Fruit fly (Drosophila melanogaster) whole organism, embryonic: ENCODE data around the gene Top3beta.

Experiments used
- Blimp-1 ChIP-seq: fragments of 200-800 bp; sonication (Bioruptor generic); optimal IDR thresholded peaks from 3 replicates; lab custom pipeline; 2018; ENCODE audit warnings: missing biosample characterization, missing genetic modification characterization, mild to moderate bottlenecking, moderate library complexity, missing genetic modification reagents
- CG12769 ChIP-seq: fragments of 200-800 bp; sonication (Bioruptor generic); optimal IDR thresholded peaks from 2 replicates; lab custom pipeline; 2019; ENCODE audit warnings: missing biosample characterization, mild to moderate bottlenecking, missing genetic modification characterization, moderate library complexity
- CG14965 ChIP-seq: fragments of 200-800 bp; sonication (Bioruptor generic); optimal IDR thresholded peaks from 2 replicates; lab custom pipeline; 2016; ENCODE audit warnings: missing biosample characterization, missing genetic modification characterization, borderline replicate concordance
- CG15479 ChIP-seq: fragments of 200-800 bp; sonication (Bioruptor generic); optimal IDR thresholded peaks from 3 replicates; lab custom pipeline; 2019; ENCODE audit warnings: missing biosample characterization, mild to moderate bottlenecking, missing genetic modification characterization, moderate library complexity
- CG1603 ChIP-seq: fragments of 200-800 bp; sonication (Bioruptor generic); optimal IDR thresholded peaks from 2 replicates; lab custom pipeline; 2019; ENCODE audit warnings: missing biosample characterization, mild to moderate bottlenecking, missing genetic modification characterization, moderate library complexity
- CG31224 ChIP-seq: fragments of 200-800 bp; sonication (Bioruptor generic); IDR thresholded peaks from 2 replicates; pipeline ENCODE4 v1.3.6; 2022; ENCODE audit warnings: missing biosample characterization, missing genetic modification characterization
- CG3847 ChIP-seq: fragments of 200-800 bp; sonication (Bioruptor generic); IDR thresholded peaks from 2 replicates; pipeline ENCODE4 v1.3.6; 2022; ENCODE audit warnings: missing biosample characterization, missing genetic modification characterization
- CG3995 ChIP-seq: fragments of 200-800 bp; sonication (Bioruptor generic); optimal IDR thresholded peaks from 3 replicates; lab custom pipeline; 2016; ENCODE audit warnings: missing biosample characterization, missing genetic modification characterization
- CG42726 ChIP-seq: fragments of 200-800 bp; sonication (Bioruptor generic); IDR thresholded peaks from 2 replicates; pipeline ENCODE4 v1.3.6; 2022; ENCODE audit warnings: missing biosample characterization, missing genetic modification characterization; ENCODE audit not compliant: partially characterized antibody
- CG6175 ChIP-seq: fragments of 200-800 bp; sonication (Bioruptor generic); IDR thresholded peaks from 3 replicates; pipeline ENCODE4 v1.3.6; 2022; ENCODE audit warnings: missing biosample characterization, missing genetic modification characterization
- CG8089 ChIP-seq: fragments of 200-800 bp; sonication (Bioruptor generic); optimal IDR thresholded peaks from 3 replicates; lab custom pipeline; 2016; ENCODE audit warnings: missing biosample characterization, missing genetic modification characterization
- CG8290 ChIP-seq, 3 experiments: fragments of 200-800 bp; sonication (Bioruptor generic); optimal IDR thresholded peaks; 2 replicates each; lab custom pipeline; 2016 to 2019; ENCODE audit warnings: missing biosample characterization in 3 of 3, missing genetic modification characterization in 3 of 3, mild to moderate bottlenecking in 2 of 3, moderate library complexity in 1 of 3
- CG9215 ChIP-seq: fragments of 200-800 bp; sonication (Bioruptor generic); IDR thresholded peaks from 2 replicates; pipeline ENCODE4 v1.3.6; 2022; ENCODE audit warnings: missing biosample characterization, missing genetic modification characterization
- CoRest ChIP-seq: fragments of 200-800 bp; sonication (Bioruptor generic); optimal IDR thresholded peaks from 3 replicates; lab custom pipeline; 2018; ENCODE audit warnings: missing biosample characterization, mild to moderate bottlenecking, missing genetic modification characterization, moderate library complexity
- Dp ChIP-seq: fragments of 200-800 bp; sonication (Bioruptor generic); optimal IDR thresholded peaks from 2 replicates; lab custom pipeline; 2018; ENCODE audit warnings: missing biosample characterization, mild to moderate bottlenecking, missing genetic modification characterization, moderate library complexity
- Fer1 ChIP-seq: fragments of 200-800 bp; sonication (Bioruptor generic); optimal IDR thresholded peaks from 2 replicates; lab custom pipeline; 2017; ENCODE audit warnings: missing biosample characterization, mild to moderate bottlenecking, missing genetic modification characterization
- GATAe ChIP-seq: fragments of 200-800 bp; sonication (Bioruptor generic); conservative IDR thresholded peaks from 2 replicates; pipeline ENCODE4 v1.3.6; 2022; ENCODE audit warnings: missing biosample characterization, missing genetic modification characterization
- HLH4C ChIP-seq: fragments of 200-800 bp; sonication (Bioruptor generic); IDR thresholded peaks from 3 replicates; pipeline ENCODE4 v1.3.6; 2022; ENCODE audit warnings: missing biosample characterization, missing genetic modification characterization; ENCODE audit not compliant: partially characterized antibody
- Hr51 ChIP-seq, 2 experiments: fragments of 200-800 bp; sonication (Bioruptor generic); optimal IDR thresholded peaks; 2 replicates in 1 of 2; 3 replicates in 1 of 2; lab custom pipeline; 2016 to 2018; ENCODE audit warnings: missing biosample characterization in 2 of 2, missing genetic modification characterization in 2 of 2, mild to moderate bottlenecking in 1 of 2, moderate library complexity in 1 of 2
- Med ChIP-seq: fragments of 200-800 bp; sonication (Bioruptor generic); peaks from one replicate; lab custom pipeline; 2016; ENCODE audit warnings: missing biosample characterization, missing genetic modification characterization, mild to moderate bottlenecking, inconsistent platforms, moderate library complexity
- Oaz ChIP-seq: fragments of 200-800 bp; sonication (Bioruptor generic); IDR thresholded peaks from 2 replicates; pipeline ENCODE4 v1.3.6; 2022; ENCODE audit warnings: missing biosample characterization, missing genetic modification characterization
- Optix ChIP-seq: fragments of 200-800 bp; sonication (Bioruptor generic); IDR thresholded peaks from 3 replicates; pipeline ENCODE4 v1.3.6; 2022; ENCODE audit warnings: missing biosample characterization, missing genetic modification characterization
- Pdp1 ChIP-seq, 2 experiments: fragments of 200-800 bp; sonication (Bioruptor generic); optimal IDR thresholded peaks; 3 replicates each; lab custom pipeline; 2016; ENCODE audit warnings: missing biosample characterization in 2 of 2, missing genetic modification characterization in 2 of 2, mild to moderate bottlenecking in 1 of 2, moderate library complexity in 1 of 2
- Rx ChIP-seq: fragments of 200-800 bp; sonication (Bioruptor generic); IDR thresholded peaks from 2 replicates; pipeline ENCODE4 v1.3.6; 2022; ENCODE audit warnings: missing biosample characterization, missing genetic modification characterization
- Sin3A ChIP-seq: fragments of >200 bp; optimal IDR thresholded peaks from 2 replicates; lab custom pipeline; 2018
- amos ChIP-seq: fragments of 200-800 bp; sonication (Bioruptor generic); IDR thresholded peaks from 2 replicates; pipeline ENCODE4 v1.3.6; 2022; ENCODE audit warnings: missing biosample characterization, missing genetic modification characterization; ENCODE audit not compliant: partially characterized antibody
- bigmax ChIP-seq: fragments of 200-800 bp; sonication (Bioruptor generic); optimal IDR thresholded peaks from 2 replicates; lab custom pipeline; 2018; ENCODE audit warnings: missing biosample characterization, mild to moderate bottlenecking, missing genetic modification characterization
- cwo ChIP-seq: fragments of 200-800 bp; sonication (Bioruptor generic); optimal IDR thresholded peaks from 3 replicates; lab custom pipeline; 2017; ENCODE audit warnings: missing biosample characterization, missing genetic modification characterization, mild to moderate bottlenecking, moderate library complexity, missing genetic modification reagents
- dimm ChIP-seq: fragments of 200-800 bp; sonication (Bioruptor generic); IDR thresholded peaks from 2 replicates; pipeline ENCODE4 v1.3.6; 2022; ENCODE audit warnings: missing biosample characterization, missing genetic modification characterization
- emc ChIP-seq: fragments of 200-800 bp; sonication (Bioruptor generic); optimal IDR thresholded peaks from 2 replicates; lab custom pipeline; 2016; ENCODE audit warnings: missing biosample characterization, missing genetic modification characterization
- exex ChIP-seq: fragments of 200-800 bp; sonication (Bioruptor generic); optimal IDR thresholded peaks from 4 replicates; lab custom pipeline; 2018; ENCODE audit warnings: missing biosample characterization, mild to moderate bottlenecking, missing genetic modification characterization, moderate library complexity
- gce ChIP-seq: fragments of 200-800 bp; sonication (Bioruptor generic); IDR thresholded peaks from 3 replicates; pipeline ENCODE4 v1.3.6; 2022; ENCODE audit warnings: missing biosample characterization, missing genetic modification characterization
- gem ChIP-seq: fragments of 200-800 bp; sonication (Bioruptor generic); optimal IDR thresholded peaks from 2 replicates; lab custom pipeline; 2019; ENCODE audit warnings: missing biosample characterization, mild to moderate bottlenecking, missing genetic modification characterization, moderate library complexity
- grn ChIP-seq: fragments of 200-800 bp; sonication (Bioruptor generic); optimal IDR thresholded peaks from 3 replicates; lab custom pipeline; 2017; ENCODE audit warnings: missing biosample characterization, missing genetic modification characterization
- hkb ChIP-seq, 2 experiments: fragments of 200-800 bp in 1 of 2; fragments of >200 bp in 1 of 2; sonication (Bioruptor generic) in 1 of 2; IDR thresholded peaks in 1 of 2; optimal IDR thresholded peaks in 1 of 2; 2 replicates each; pipeline versions ENCODE4 v1.3.6 to Lab custom; 2017 to 2022; ENCODE audit warnings: missing biosample characterization in 1 of 2, missing genetic modification characterization in 1 of 2
- kni ChIP-seq: fragments of 200-800 bp; sonication (Bioruptor generic); optimal IDR thresholded peaks from 3 replicates; lab custom pipeline; 2017; ENCODE audit warnings: mild to moderate bottlenecking, missing biosample characterization, missing genetic modification reagents, missing genetic modification characterization
- lab ChIP-seq: fragments of 200-800 bp; sonication (Bioruptor generic); optimal IDR thresholded peaks from 3 replicates; lab custom pipeline; 2017; ENCODE audit warnings: missing biosample characterization, missing genetic modification characterization, mild to moderate bottlenecking, moderate library complexity, missing genetic modification reagents
- mirr ChIP-seq: fragments of 200-800 bp; sonication (Bioruptor generic); optimal IDR thresholded peaks from 3 replicates; lab custom pipeline; 2018; ENCODE audit warnings: missing biosample characterization, mild to moderate bottlenecking, missing genetic modification characterization
- nerfin-2 ChIP-seq: fragments of 200-800 bp; sonication (Bioruptor generic); IDR thresholded peaks from 2 replicates; pipeline ENCODE4 v1.3.6; 2022; ENCODE audit warnings: missing biosample characterization, missing genetic modification characterization; ENCODE audit not compliant: partially characterized antibody
- odd ChIP-seq: fragments of 200-800 bp; sonication (Bioruptor generic); optimal IDR thresholded peaks from 2 replicates; lab custom pipeline; 2017; ENCODE audit warnings: missing biosample characterization, mild to moderate bottlenecking, missing genetic modification characterization
- otp ChIP-seq: fragments of 200-800 bp; sonication (Bioruptor generic); IDR thresholded peaks from 3 replicates; pipeline ENCODE4, ENCODE4 v1.3.6; 2022; ENCODE audit warnings: missing biosample characterization, missing genetic modification characterization
- pita ChIP-seq: fragments of 200-800 bp; sonication (Bioruptor generic); optimal IDR thresholded peaks from 2 replicates; lab custom pipeline; 2017; ENCODE audit warnings: missing biosample characterization, mild to moderate bottlenecking, missing genetic modification characterization
- psq ChIP-seq: fragments of 200-800 bp; sonication (Bioruptor generic); optimal IDR thresholded peaks from 2 replicates; lab custom pipeline; 2017; ENCODE audit warnings: missing biosample characterization, missing genetic modification characterization
- scrt ChIP-seq: fragments of 200-800 bp; sonication (Bioruptor generic); optimal IDR thresholded peaks from 2 replicates; lab custom pipeline; 2018; ENCODE audit warnings: missing biosample characterization, mild to moderate bottlenecking, missing genetic modification characterization, moderate library complexity
- sens ChIP-seq: fragments of 200-800 bp; sonication (Bioruptor generic); peaks from one replicate; lab custom pipeline; 2016; ENCODE audit warnings: missing biosample characterization, missing genetic modification characterization
- slbo ChIP-seq: fragments of 200-800 bp; sonication (Bioruptor generic); IDR thresholded peaks from 2 replicates; pipeline ENCODE4 v1.3.6; 2022; ENCODE audit warnings: missing biosample characterization, missing genetic modification characterization
- sqz ChIP-seq: fragments of 200-800 bp; sonication (Bioruptor generic); optimal IDR thresholded peaks from 3 replicates; lab custom pipeline; 2018; ENCODE audit warnings: missing biosample characterization, mild to moderate bottlenecking, missing genetic modification characterization
- stwl ChIP-seq: fragments of 200-800 bp; sonication (Bioruptor generic); optimal IDR thresholded peaks from 3 replicates; lab custom pipeline; 2018; ENCODE audit warnings: missing biosample characterization, mild to moderate bottlenecking, missing genetic modification characterization, moderate library complexity
- sug ChIP-seq: fragments of 200-800 bp; optimal IDR thresholded peaks from 2 replicates; lab custom pipeline; 2019; ENCODE audit warnings: missing biosample characterization, mild to moderate bottlenecking, missing genetic modification characterization, moderate library complexity
- wdn ChIP-seq: fragments of 200-800 bp; sonication (Bioruptor generic); IDR thresholded peaks from 2 replicates; pipeline ENCODE4 v1.3.6; 2022; ENCODE audit warnings: missing biosample characterization, missing genetic modification characterization

Gene Top3beta

DNA sequence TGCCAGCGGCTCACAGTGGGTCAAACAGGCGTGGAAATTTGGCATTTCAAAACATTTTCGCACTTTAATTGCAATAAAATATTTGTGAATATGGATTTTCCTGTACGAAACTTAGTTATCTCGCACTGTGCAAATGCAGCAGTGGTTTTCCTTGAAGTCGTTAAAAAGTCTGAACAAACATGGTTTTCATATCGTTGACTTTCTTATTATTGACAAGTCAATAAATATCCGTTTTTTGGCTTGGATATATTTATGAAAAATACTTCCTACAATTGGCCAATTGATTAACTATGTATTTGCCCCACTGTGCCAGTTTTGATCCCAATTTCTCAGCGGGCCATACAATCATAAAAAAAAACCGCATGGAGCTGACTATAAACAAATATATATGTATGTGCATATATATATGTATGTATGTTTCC is 22.3 kb downstream of the Top3beta start (continued):
- peak; percentile 93 for TF ChIP-seq slbo
- peak; percentile 100 for TF ChIP-seq sens (GFP tag; lab: Kevin White, UChicago)
- TF ChIP-seq kni (GFP tag; lab: Kevin White, UChicago), result peak; percentile 71
- peak; percentile 76 for TF ChIP-seq GATAe (GFP tag; lab: Robert Waterston, UW)
- TF ChIP-seq Rx, result peak; percentile 91
- TF ChIP-seq Dp (GFP tag; lab: Kevin White, UChicago), result peak; percentile 4
- TF ChIP-seq CoRest (tag; lab: Kevin White, UChicago), result peak; percentile 98
- TF ChIP-seq gce (GFP tag; lab: Robert Waterston, UW), result peak; percentile 89
- peak; percentile 91 for TF ChIP-seq Oaz (GFP tag; lab: Robert Waterston, UW)
- TF ChIP-seq hkb (optimal IDR thresholded peaks at IDR 0.05; lab: Kevin White, UChicago), result no peak
- peak; percentile 97 for TF ChIP-seq hkb (GFP tag; IDR thresholded peaks at IDR 0.05; lab: Robert Waterston, UW)
- peak; percentile 81 for TF ChIP-seq CG31224 (GFP tag; lab: Robert Waterston, UW)
- TF ChIP-seq CG15479, result no peak
- TF ChIP-seq CG3995 (GFP tag; lab: Kevin White, UChicago), result peak; percentile 54
- peak; percentile 96 for TF ChIP-seq Optix
- peak; percentile 95 for TF ChIP-seq CG8089 (GFP tag; lab: Kevin White, UChicago)
- TF ChIP-seq amos, result no peak
- peak; percentile 94 for TF ChIP-seq sqz
- TF ChIP-seq CG3847 (GFP tag; lab: Robert Waterston, UW), result peak; percentile 91
- peak; percentile 39 for TF ChIP-seq stwl
- peak; percentile 99 for TF ChIP-seq Med (GFP tag; lab: Kevin White, UChicago)
- peak; percentile 98 for TF ChIP-seq gem (tag; lab: Kevin White, UChicago)
- TF ChIP-seq dimm, result peak; percentile 91
- TF ChIP-seq HLH4C (GFP tag; lab: Robert Waterston, UW), result no peak; the same call in 2 of the 3 replicates
- TF ChIP-seq bigmax (GFP tag; lab: Kevin White, UChicago), result no peak
- peak; percentile 93 for TF ChIP-seq CG1603 (tag; lab: Kevin White, UChicago)
- peak; percentile 36; the same call in 1 of the 2 replicates for TF ChIP-seq nerfin-2 (GFP tag; lab: Robert Waterston, UW)
- no peak for TF ChIP-seq CG42726
- peak; percentile 69 for TF ChIP-seq CG14965 (GFP tag; lab: Kevin White, UChicago)
- TF ChIP-seq pita, result no peak
- TF ChIP-seq otp (GFP tag; lab: Robert Waterston, UW), result peak; percentile 91
- peak; percentile 94 for TF ChIP-seq Fer1
- peak; percentile 83 for TF ChIP-seq emc (GFP tag; lab: Kevin White, UChicago)
- TF ChIP-seq CG9215 (GFP tag; lab: Robert Waterston, UW), result peak; percentile 88
- TF ChIP-seq wdn (GFP tag; lab: Robert Waterston, UW), result peak; percentile 91
- peak; percentile 92 to 96 for TF ChIP-seq Pdp1 (GFP tag; optimal IDR thresholded peaks at IDR 0.05; lab: Kevin White, UChicago)
- TF ChIP-seq Hr51 (GFP tag; optimal IDR thresholded peaks at IDR 0.05; lab: Kevin White, UChicago), result peak; percentile 90 to 99

DNA sequence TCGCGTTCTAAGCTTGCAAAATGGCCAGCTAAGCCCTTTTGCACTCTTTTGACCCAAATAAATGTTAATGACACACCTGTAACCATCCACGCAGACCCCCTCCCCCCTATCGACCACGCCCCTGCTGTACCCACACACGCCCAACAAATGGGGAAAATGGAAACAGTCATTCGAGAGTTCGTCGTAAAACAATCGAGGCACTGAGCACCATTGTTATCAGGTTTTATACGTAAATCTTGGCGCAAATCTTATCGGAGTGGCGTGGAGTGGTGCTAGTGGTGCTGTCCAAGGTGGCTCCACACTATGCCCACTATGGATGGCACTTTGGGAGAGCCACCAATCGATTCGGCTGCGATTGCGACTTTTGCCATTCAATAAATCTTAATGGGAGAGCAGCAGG is 23.3 kb downstream of the Top3beta start:
- no peak for TF ChIP-seq CG3995 (GFP tag; lab: Kevin White, UChicago)
- peak; percentile 62 for TF ChIP-seq sug (tag; lab: Kevin White, UChicago)
- TF ChIP-seq CG12769, result peak; percentile 72
- peak; percentile 87 for TF ChIP-seq grn (GFP tag; lab: Kevin White, UChicago)
- TF ChIP-seq lab (GFP tag; lab: Kevin White, UChicago), result peak; percentile 27
- peak; percentile 70 for TF ChIP-seq exex (tag; lab: Kevin White, UChicago)
- no peak for TF ChIP-seq odd (GFP tag; lab: Kevin White, UChicago)
- TF ChIP-seq Med (GFP tag; lab: Kevin White, UChicago), result peak; percentile 30
- TF ChIP-seq CG6175, result 0 out of 3 replicates have a peak, but pooled peaks have one; percentile 22
- no peak for TF ChIP-seq Sin3A (lab: Kevin White, UChicago)
- no peak for TF ChIP-seq Blimp-1 (GFP tag; lab: Kevin White, UChicago)
- no peak for TF ChIP-seq CG8290 (GFP tag; optimal IDR thresholded peaks at IDR 0.05; lab: Kevin White, UChicago)
- peak in 1 of 2 experiments; percentile 46 for TF ChIP-seq CG8290 (tag; optimal IDR thresholded peaks at IDR 0.05; lab: Kevin White, UChicago)
- TF ChIP-seq scrt (GFP tag; lab: Kevin White, UChicago), result peak; percentile 21
- TF ChIP-seq psq (GFP tag; lab: Kevin White, UChicago), result no peak
- TF ChIP-seq cwo, result peak; percentile 54
- peak; percentile 52; the same call in 1 of the 2 replicates for TF ChIP-seq GATAe (GFP tag; lab: Robert Waterston, UW)
- TF ChIP-seq mirr (GFP tag; lab: Kevin White, UChicago), result peak; percentile 81
